Fruit fly (Drosophila melanogaster) whole organism, pupa: ENCODE data around the gene ru.

ENCODE experiments used
- CG12605 ChIP-seq: fragments of 200-800 bp; sonication (Bioruptor generic); IDR thresholded peaks from 2 replicates; pipeline ENCODE4 v1.3.6; 2022; ENCODE audit warnings: missing biosample characterization, missing genetic modification characterization
- CG13204 ChIP-seq: fragments of 200-800 bp; sonication (Bioruptor generic); optimal IDR thresholded peaks from 2 replicates; lab custom pipeline; 2018; ENCODE audit warnings: missing biosample characterization, mild to moderate bottlenecking, missing genetic modification characterization, moderate library complexity
- CG14655 ChIP-seq: fragments of 200-800 bp; sonication (Bioruptor generic); optimal IDR thresholded peaks from 3 replicates; lab custom pipeline; 2017; ENCODE audit warnings: mild to moderate bottlenecking, missing biosample characterization, missing genetic modification reagents, missing genetic modification characterization
- CG15710 ChIP-seq: fragments of 200-800 bp; sonication (Bioruptor generic); optimal IDR thresholded peaks from 2 replicates; lab custom pipeline; 2018; ENCODE audit warnings: missing biosample characterization, mild to moderate bottlenecking, missing genetic modification characterization, moderate library complexity
- CG17806 ChIP-seq: fragments of 200-800 bp; sonication (Bioruptor generic); optimal IDR thresholded peaks from 2 replicates; lab custom pipeline; 2018; ENCODE audit warnings: missing biosample characterization, mild to moderate bottlenecking, missing genetic modification characterization, moderate library complexity
- CG34367 ChIP-seq: fragments of 200-800 bp; sonication (Bioruptor generic); optimal IDR thresholded peaks from 2 replicates; lab custom pipeline; 2018; ENCODE audit warnings: missing biosample characterization, mild to moderate bottlenecking, missing genetic modification characterization
- CG4496 ChIP-seq: fragments of 200-800 bp; sonication (Bioruptor generic); IDR thresholded peaks from 3 replicates; pipeline ENCODE4 v1.3.6; 2022; ENCODE audit warnings: missing biosample characterization, missing genetic modification characterization
- CG8301 ChIP-seq: fragments of 200-800 bp; sonication (Bioruptor generic); optimal IDR thresholded peaks from 2 replicates; lab custom pipeline; 2018; ENCODE audit warnings: missing biosample characterization, mild to moderate bottlenecking, missing genetic modification characterization
- CG9948 ChIP-seq: fragments of 200-800 bp; sonication (Bioruptor generic); optimal IDR thresholded peaks from 2 replicates; lab custom pipeline; 2018; ENCODE audit warnings: missing biosample characterization, mild to moderate bottlenecking, missing genetic modification characterization, moderate library complexity
- D1 ChIP-seq: fragments of 200-800 bp; sonication (Bioruptor generic); optimal IDR thresholded peaks from 2 replicates; lab custom pipeline; 2018; ENCODE audit warnings: missing biosample characterization, mild to moderate bottlenecking, missing genetic modification characterization, moderate library complexity
- EcR ChIP-seq: fragments of 200-800 bp; sonication (Bioruptor generic); optimal IDR thresholded peaks from 3 replicates; lab custom pipeline; 2019; ENCODE audit warnings: missing biosample characterization, missing genetic modification characterization, mild to moderate bottlenecking, moderate library complexity, missing genetic modification reagents
- Pif1A ChIP-seq: fragments of 200-800 bp; sonication (Bioruptor generic); optimal IDR thresholded peaks from 3 replicates; lab custom pipeline; 2016; ENCODE audit warnings: missing biosample characterization, missing genetic modification characterization
- Snoo ChIP-seq: fragments of 200-800 bp; sonication (Bioruptor generic); optimal IDR thresholded peaks from 3 replicates; lab custom pipeline; 2017; ENCODE audit warnings: missing biosample characterization, mild to moderate bottlenecking, missing genetic modification characterization, inconsistent platforms
- gl ChIP-seq: fragments of 200-800 bp; sonication (Bioruptor generic); optimal IDR thresholded peaks from 2 replicates; lab custom pipeline; 2018; ENCODE audit warnings: missing biosample characterization, mild to moderate bottlenecking, missing genetic modification characterization

- TF ChIP-seq CG17806 (tag; lab: Kevin White, UChicago) (no peak), CG12605 (GFP tag; lab: Robert Waterston, UW) (no peak), CG15710 (tag; lab: Kevin White, UChicago) (no peak), Snoo (tag; lab: Kevin White, UChicago) (no peak), CG4496 (GFP tag; lab: Robert Waterston, UW) (no peak), CG8301 (tag; lab: Kevin White, UChicago) (no peak), D1 (tag; lab: Kevin White, UChicago) (no peak), EcR (no peak), gl (tag; lab: Kevin White, UChicago) (no peak), CG9948 (no peak), Pif1A (GFP tag; lab: Kevin White, UChicago) (no peak), CG34367 (tag; lab: Kevin White, UChicago) (no peak), CG13204 (GFP tag; lab: Kevin White, UChicago) (no peak), CG14655 (GFP tag; lab: Kevin White, UChicago) (no peak)
These were observed 40.0 kb upstream of the ru start for dm6 chr3L:1330420-1330819.
